Worm (Caenorhabditis elegans) whole organism, early embryonic: Measurements from ENCODE around the gene catp-5.

Experiments
- B0310.2 ChIP-seq: sonication (generic microtip); optimal IDR thresholded peaks from 2 replicates; lab custom pipeline; 2016; ENCODE audit warnings: mild to moderate bottlenecking, missing genetic modification characterization, missing compliant biosample characterization
- F13C5.2 ChIP-seq: sonication (generic microtip); optimal IDR thresholded peaks from 2 replicates; lab custom pipeline; 2017; ENCODE audit warnings: mild to moderate bottlenecking, missing genetic modification characterization, inconsistent platforms, missing compliant biosample characterization
- aly-1 ChIP-seq: sonication (generic microtip); optimal IDR thresholded peaks from 2 replicates; lab custom pipeline; 2016; ENCODE audit warnings: missing genetic modification characterization, missing compliant biosample characterization
- ama-1 ChIP-seq: fragments of 150-350 bp; optimal IDR thresholded peaks from 2 replicates; lab custom pipeline; 2014
- ceh-13 ChIP-seq: fragments of 200-800 bp; sonication (Bioruptor generic); optimal IDR thresholded peaks from 2 replicates; lab custom pipeline; 2018; ENCODE audit warnings: mild to moderate bottlenecking, missing genetic modification characterization, missing compliant biosample characterization
- ceh-36 ChIP-seq: sonication (generic microtip); optimal IDR thresholded peaks from 2 replicates; lab custom pipeline; 2016; ENCODE audit warnings: missing genetic modification characterization, inconsistent platforms, missing compliant biosample characterization
- ets-7 ChIP-seq: sonication (generic microtip); optimal IDR thresholded peaks from 2 replicates; lab custom pipeline; 2016; ENCODE audit warnings: missing genotype, missing genetic modification characterization, missing compliant biosample characterization
- flt-1 ChIP-seq: fragments of 200-800 bp; sonication (Bioruptor generic); IDR thresholded peaks from 2 replicates; pipeline ENCODE4 v1.3.6; 2022; ENCODE audit warnings: missing genetic modification characterization, missing compliant biosample characterization
- hmbx-1 ChIP-seq: sonication (generic microtip); optimal IDR thresholded peaks from 2 replicates; lab custom pipeline; 2016; ENCODE audit warnings: mild to moderate bottlenecking, missing genetic modification characterization, missing compliant biosample characterization
- hmg-4 ChIP-seq: fragments of 200-800 bp; sonication (Bioruptor generic); optimal IDR thresholded peaks from 2 replicates; lab custom pipeline; 2018; ENCODE audit warnings: mild to moderate bottlenecking, missing genetic modification characterization, missing compliant biosample characterization
- hnd-1 ChIP-seq: sonication (generic microtip); optimal IDR thresholded peaks from 2 replicates; lab custom pipeline; 2016; ENCODE audit warnings: missing genetic modification characterization, missing compliant biosample characterization
- pes-1 ChIP-seq: fragments of 200-800 bp; sonication (Bioruptor generic); IDR thresholded peaks from 2 replicates; pipeline ENCODE4 v1.3.6; 2022; ENCODE audit warnings: missing genetic modification reagents, missing genetic modification characterization, missing compliant biosample characterization
- scrt-1 ChIP-seq: fragments of 200-800 bp; sonication (Bioruptor generic); IDR thresholded peaks from 2 replicates; pipeline ENCODE4 v1.3.6; 2022; ENCODE audit warnings: missing genetic modification characterization, missing compliant biosample characterization
- sea-1 ChIP-seq: fragments of 200-800 bp; sonication (Bioruptor generic); conservative IDR thresholded peaks from 2 replicates; pipeline ENCODE4 v1.3.6; 2022; ENCODE audit warnings: missing genetic modification characterization, missing compliant biosample characterization
- tbx-11 ChIP-seq: fragments of 200-800 bp; sonication (Bioruptor generic); IDR thresholded peaks from 2 replicates; pipeline ENCODE4 v1.3.6; 2022; ENCODE audit warnings: missing genetic modification characterization, missing compliant biosample characterization
- tbx-37 ChIP-seq: fragments of 200-800 bp; sonication (Bioruptor generic); conservative IDR thresholded peaks from 2 replicates; pipeline ENCODE4 v1.3.6; 2022; ENCODE audit warnings: missing genetic modification reagents, missing genetic modification characterization, missing compliant biosample characterization
- tra-4 ChIP-seq: sonication (generic microtip); optimal IDR thresholded peaks from 2 replicates; lab custom pipeline; 2017; ENCODE audit warnings: missing genetic modification characterization, missing compliant biosample characterization

The catp-5 gene

DNA sequence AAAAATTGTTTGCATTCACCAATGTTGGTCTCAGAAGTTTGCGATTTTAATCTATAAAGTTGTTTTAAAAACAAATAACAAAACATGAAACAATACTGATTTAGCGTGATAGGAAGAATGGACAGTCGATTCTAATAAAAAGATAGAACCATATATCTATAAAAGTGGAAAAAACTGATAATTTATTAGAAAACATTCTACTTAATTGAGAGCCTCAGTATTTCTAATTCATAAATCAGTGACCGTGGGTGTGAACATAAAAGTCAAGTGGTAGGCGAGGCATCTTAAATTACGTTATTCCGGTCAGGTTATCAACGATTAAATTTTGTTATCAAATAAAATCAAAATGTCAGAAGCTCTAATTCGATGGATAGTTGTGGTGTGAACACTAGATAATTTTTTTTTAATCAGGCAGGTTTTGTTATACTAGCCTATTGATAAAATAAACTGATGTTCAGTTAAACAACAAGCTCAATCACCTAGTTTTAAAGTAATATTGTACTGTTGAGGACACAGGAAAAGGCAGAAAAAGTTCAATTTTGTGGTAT, at the start of gene catp-5:
Gene catp-5 (minus strand): TSS at position 51 of the 548 bp plus-strand sequence.
- TF ChIP-seq ceh-36 (tag; lab: Kevin White, UChicago) (no peak), flt-1 (no peak), scrt-1 (GFP tag; lab: Robert Waterston, UW) (no peak), sea-1 (GFP tag; lab: Robert Waterston, UW) (no peak), tbx-11 (GFP tag; lab: Robert Waterston, UW) (no peak), hmbx-1 (tag; lab: Kevin White, UChicago) (no peak), F13C5.2 (tag; lab: Kevin White, UChicago) (no peak), hnd-1 (tag; lab: Kevin White, UChicago) (no peak), pes-1 (no peak), ets-7 (no peak)

- TF ChIP-seq aly-1 (tag; lab: Kevin White, UChicago), result no peak
- no peak for TF ChIP-seq hnd-1 (tag; lab: Kevin White, UChicago)
Measured at ce11 chrX:8147398-8147797, 48.7 kb upstream of the catp-5 start, which contains the start of gene C02B8.1. C02B8.1 (plus strand) TSS chrX:8147698.

DNA sequence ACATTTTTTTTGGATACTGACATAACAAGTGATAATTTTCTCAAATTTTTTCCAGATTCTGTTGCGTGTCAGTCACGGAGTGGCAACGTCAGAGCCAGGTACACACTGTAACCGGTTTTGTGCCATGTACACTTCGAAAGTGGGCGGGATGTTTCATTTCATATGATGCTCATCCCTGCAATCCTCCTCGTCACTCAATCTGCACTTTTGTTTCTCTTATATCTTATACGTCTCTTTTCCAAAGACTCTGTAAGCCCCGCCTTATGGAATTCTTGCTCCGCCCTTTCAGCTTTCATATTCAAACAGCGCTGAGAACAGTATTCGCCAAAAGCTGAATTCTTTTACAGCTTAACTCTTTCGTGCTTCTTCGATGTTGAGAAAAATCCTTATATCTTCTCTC, 40.5 kb upstream of the catp-5 start, which contains the start of gene C02B8.3:
Gene C02B8.3 (plus strand): TSS at position 301 of the 400 bp plus-strand sequence.
- no peak for TF ChIP-seq F13C5.2 (tag; lab: Kevin White, UChicago)
- no peak for TF ChIP-seq hmbx-1 (tag; lab: Kevin White, UChicago)
- TF ChIP-seq aly-1 (tag; lab: Kevin White, UChicago), result no peak
- no peak for TF ChIP-seq sea-1 (GFP tag; lab: Robert Waterston, UW)
- no peak for TF ChIP-seq ceh-13 (GFP tag; lab: Kevin White, UChicago)
- no peak for TF ChIP-seq tbx-37 (GFP tag; lab: Robert Waterston, UW)
- no peak for TF ChIP-seq ceh-36 (tag; lab: Kevin White, UChicago)
- no peak for TF ChIP-seq flt-1
- no peak for TF ChIP-seq tra-4
- no peak for TF ChIP-seq tbx-11 (GFP tag; lab: Robert Waterston, UW)
- TF ChIP-seq hmg-4 (GFP tag; lab: Kevin White, UChicago), result no peak
- TF ChIP-seq B0310.2 (tag; lab: Kevin White, UChicago), result no peak

ce11 chrX:8137779-8138178, 39.1 kb upstream of the catp-5 start, which contains the start of gene C02B8.7:
C02B8.7 (minus strand) TSS chrX:8137879.
- TF ChIP-seq F13C5.2 (tag; lab: Kevin White, UChicago) (no peak), flt-1 (no peak), hnd-1 (tag; lab: Kevin White, UChicago) (no peak), ama-1 (lab: Kevin White, UChicago) (no peak)

DNA sequence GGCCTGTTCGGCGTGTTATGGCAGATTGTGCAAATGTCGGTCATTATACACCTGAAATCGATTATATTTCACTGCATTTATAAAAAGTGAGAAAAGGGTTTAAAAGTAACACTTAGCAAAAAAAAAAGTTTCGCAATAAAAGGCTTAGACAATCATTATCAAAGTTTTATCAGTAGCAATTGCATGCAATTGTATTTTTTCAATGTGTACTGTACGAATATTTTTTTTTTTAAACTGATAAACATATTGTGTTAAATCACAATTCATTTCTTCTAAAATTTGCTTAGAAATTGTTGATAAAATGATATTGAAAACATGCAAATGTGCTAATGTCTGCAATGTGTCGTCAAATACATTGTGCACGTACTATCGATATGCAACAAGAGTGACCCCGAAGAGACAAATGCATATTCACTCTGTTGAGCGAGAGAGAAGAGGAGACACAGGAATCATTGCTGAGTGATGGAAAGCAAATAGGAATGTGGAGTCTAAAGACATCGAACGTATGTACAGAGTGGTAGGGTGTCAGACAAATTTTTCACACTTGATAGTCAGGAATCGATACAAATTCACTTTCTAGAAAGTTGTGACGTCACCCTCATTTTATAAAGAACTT, 37.7 kb upstream of the catp-5 start, which contains the start of gene C02B8.6:
Gene C02B8.6 (minus strand): TSS at position 51 of the 616 bp plus-strand sequence.
- no peak for TF ChIP-seq ets-7
- no peak for TF ChIP-seq scrt-1 (GFP tag; lab: Robert Waterston, UW)
- TF ChIP-seq F13C5.2 (tag; lab: Kevin White, UChicago), result no peak
- no peak for TF ChIP-seq B0310.2 (tag; lab: Kevin White, UChicago)
- no peak for TF ChIP-seq hnd-1 (tag; lab: Kevin White, UChicago)
- no peak for TF ChIP-seq sea-1 (GFP tag; lab: Robert Waterston, UW)
- TF ChIP-seq ceh-36 (tag; lab: Kevin White, UChicago), result no peak
- TF ChIP-seq hmg-4 (GFP tag; lab: Kevin White, UChicago), result no peak
- no peak for TF ChIP-seq ama-1 (lab: Kevin White, UChicago)
- TF ChIP-seq pes-1, result no peak
- no peak for TF ChIP-seq aly-1 (tag; lab: Kevin White, UChicago)
- TF ChIP-seq flt-1, result no peak
- TF ChIP-seq tbx-37 (GFP tag; lab: Robert Waterston, UW), result no peak
- no peak for TF ChIP-seq hmbx-1 (tag; lab: Kevin White, UChicago)
- TF ChIP-seq tbx-11 (GFP tag; lab: Robert Waterston, UW), result no peak
- no peak for TF ChIP-seq ceh-13 (GFP tag; lab: Kevin White, UChicago)
- no peak for TF ChIP-seq tra-4

DNA sequence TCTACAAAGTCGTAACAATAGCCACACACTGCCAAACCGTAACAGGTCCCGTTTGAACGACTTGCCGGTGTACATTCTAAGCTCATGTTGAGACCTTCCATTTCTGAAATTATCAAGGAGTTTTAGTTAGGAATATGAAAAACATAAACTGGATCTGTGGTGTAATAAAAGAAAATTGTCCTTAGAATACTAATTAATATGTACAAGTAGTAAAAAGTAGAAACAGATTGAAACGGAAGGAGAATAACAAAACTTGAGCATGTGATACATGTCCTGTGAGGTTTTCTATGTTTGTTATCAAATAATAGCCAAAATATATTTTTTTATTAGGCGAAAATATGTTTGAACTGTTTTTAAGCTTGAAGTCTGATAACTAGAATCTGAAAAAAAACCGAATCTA, 30.9 kb upstream of the catp-5 start, which contains the start of gene frpr-1:
Gene frpr-1 (minus strand): TSS at position 101 of the 400 bp plus-strand sequence.
- TF ChIP-seq pes-1 (no peak), ceh-36 (tag; lab: Kevin White, UChicago) (no peak), hnd-1 (tag; lab: Kevin White, UChicago) (no peak), ceh-13 (GFP tag; lab: Kevin White, UChicago) (no peak), ets-7 (no peak), aly-1 (tag; lab: Kevin White, UChicago) (no peak), tbx-11 (GFP tag; lab: Robert Waterston, UW) (no peak), hmbx-1 (tag; lab: Kevin White, UChicago) (no peak), scrt-1 (GFP tag; lab: Robert Waterston, UW) (no peak), F13C5.2 (tag; lab: Kevin White, UChicago) (no peak), ama-1 (lab: Kevin White, UChicago) (no peak), flt-1 (no peak), sea-1 (GFP tag; lab: Robert Waterston, UW) (no peak)

DNA sequence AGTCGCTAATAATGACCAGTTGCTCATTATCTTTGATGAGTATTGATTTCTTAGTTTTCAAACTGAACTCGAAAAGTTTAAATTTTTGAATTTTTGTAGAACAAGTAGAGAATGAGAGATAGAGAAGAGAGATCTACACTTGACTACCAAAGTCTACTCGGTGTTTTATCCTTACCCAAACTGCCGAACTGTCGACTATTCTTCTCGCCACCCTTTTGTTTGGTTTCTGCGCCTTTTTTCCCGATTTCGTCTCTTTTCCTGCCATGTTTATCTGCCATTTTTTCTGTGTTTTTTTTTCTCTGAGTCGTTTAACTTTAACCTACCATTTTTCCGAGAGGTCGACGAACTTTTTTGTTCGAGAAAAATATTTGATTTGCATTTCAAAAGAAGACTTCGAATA, 24.5 kb upstream of the catp-5 start, which contains the start of gene C02B8.12:
Gene C02B8.12 (minus strand): TSS at position 175 of the 400 bp plus-strand sequence.
- TF ChIP-seq B0310.2 (tag; lab: Kevin White, UChicago) (no peak), pes-1 (no peak), hnd-1 (tag; lab: Kevin White, UChicago) (no peak), hmg-4 (GFP tag; lab: Kevin White, UChicago) (no peak), ets-7 (no peak), hmbx-1 (tag; lab: Kevin White, UChicago) (no peak), tbx-37 (GFP tag; lab: Robert Waterston, UW) (no peak), ceh-13 (GFP tag; lab: Kevin White, UChicago) (no peak), ceh-36 (tag; lab: Kevin White, UChicago) (no peak), ama-1 (lab: Kevin White, UChicago) (no peak)
